Worm (Caenorhabditis elegans) whole organism, L1 larva: ENCODE data around the gene D1069.3.

ENCODE experiments used
- dpl-1 ChIP-seq, 3 experiments: fragments of 150-350 bp in 2 of 3; sonication (generic microtip) in 1 of 3; optimal IDR thresholded peaks; 2 replicates each; lab custom pipeline; 2014 to 2017; ENCODE audit warnings: missing biosample characterization in 3 of 3, missing genetic modification characterization in 3 of 3, missing genetic modification reagents in 3 of 3
- hlh-17 ChIP-seq: fragments of 200-800 bp; sonication (Bioruptor generic); optimal IDR thresholded peaks from 2 replicates; lab custom pipeline; 2018; ENCODE audit warnings: missing genetic modification characterization, mild to moderate bottlenecking, missing compliant biosample characterization, moderate library complexity, borderline replicate concordance
- nhr-237 ChIP-seq: fragments of 150-350 bp; optimal IDR thresholded peaks from 2 replicates; lab custom pipeline; 2014; ENCODE audit warnings: missing biosample characterization, missing genetic modification characterization
- nhr-77 ChIP-seq: fragments of 150-350 bp; optimal IDR thresholded peaks from 2 replicates; lab custom pipeline; 2014; ENCODE audit warnings: missing biosample characterization, missing genetic modification characterization

- TF ChIP-seq nhr-237 (tag; lab: Kevin White, UChicago) (no peak), hlh-17 (GFP tag; lab: Kevin White, UChicago) (no peak), dpl-1 (GFP tag; optimal IDR thresholded peaks at IDR 0.05; lab: Kevin White, UChicago) (no peak), nhr-77 (tag; lab: Kevin White, UChicago) (no peak)
Measured at ce11 chrII:379935-380334, 32.2 kb upstream of the D1069.3 start, which contains the start of gene C03H5.7.
